Fruit fly (Drosophila melanogaster) whole organism, pupa: ENCODE results near the gene CG18675.

Experiments used
- CG10348 ChIP-seq: fragments of 200-800 bp; sonication (Bioruptor generic); IDR thresholded peaks from 2 replicates; pipeline ENCODE4 v1.3.6; 2022; ENCODE audit warnings: missing biosample characterization, missing genetic modification characterization
- CG12605 ChIP-seq: fragments of 200-800 bp; sonication (Bioruptor generic); IDR thresholded peaks from 2 replicates; pipeline ENCODE4 v1.3.6; 2022; ENCODE audit warnings: missing biosample characterization, missing genetic modification characterization
- CG13204 ChIP-seq: fragments of 200-800 bp; sonication (Bioruptor generic); optimal IDR thresholded peaks from 2 replicates; lab custom pipeline; 2018; ENCODE audit warnings: missing biosample characterization, mild to moderate bottlenecking, missing genetic modification characterization, moderate library complexity
- CG14655 ChIP-seq: fragments of 200-800 bp; sonication (Bioruptor generic); optimal IDR thresholded peaks from 3 replicates; lab custom pipeline; 2017; ENCODE audit warnings: mild to moderate bottlenecking, missing biosample characterization, missing genetic modification reagents, missing genetic modification characterization
- CG15710 ChIP-seq: fragments of 200-800 bp; sonication (Bioruptor generic); optimal IDR thresholded peaks from 2 replicates; lab custom pipeline; 2018; ENCODE audit warnings: missing biosample characterization, mild to moderate bottlenecking, missing genetic modification characterization, moderate library complexity
- CG17806 ChIP-seq: fragments of 200-800 bp; sonication (Bioruptor generic); optimal IDR thresholded peaks from 2 replicates; lab custom pipeline; 2018; ENCODE audit warnings: missing biosample characterization, mild to moderate bottlenecking, missing genetic modification characterization, moderate library complexity
- CG32121 ChIP-seq: fragments of 200-800 bp; sonication (Bioruptor generic); IDR thresholded peaks from 2 replicates; pipeline ENCODE4 v1.3.6; 2022; ENCODE audit warnings: missing biosample characterization, missing genetic modification characterization
- CG34367 ChIP-seq: fragments of 200-800 bp; sonication (Bioruptor generic); optimal IDR thresholded peaks from 2 replicates; lab custom pipeline; 2018; ENCODE audit warnings: missing biosample characterization, mild to moderate bottlenecking, missing genetic modification characterization
- CG4496 ChIP-seq: fragments of 200-800 bp; sonication (Bioruptor generic); IDR thresholded peaks from 3 replicates; pipeline ENCODE4 v1.3.6; 2022; ENCODE audit warnings: missing biosample characterization, missing genetic modification characterization
- CG8159 ChIP-seq: fragments of 200-800 bp; sonication (Bioruptor generic); optimal IDR thresholded peaks from 3 replicates; lab custom pipeline; 2018; ENCODE audit warnings: missing biosample characterization, mild to moderate bottlenecking, missing genetic modification characterization, moderate library complexity
- CG8301 ChIP-seq: fragments of 200-800 bp; sonication (Bioruptor generic); optimal IDR thresholded peaks from 2 replicates; lab custom pipeline; 2018; ENCODE audit warnings: missing biosample characterization, mild to moderate bottlenecking, missing genetic modification characterization
- CG9948 ChIP-seq: fragments of 200-800 bp; sonication (Bioruptor generic); optimal IDR thresholded peaks from 2 replicates; lab custom pipeline; 2018; ENCODE audit warnings: missing biosample characterization, mild to moderate bottlenecking, missing genetic modification characterization, moderate library complexity
- D1 ChIP-seq: fragments of 200-800 bp; sonication (Bioruptor generic); optimal IDR thresholded peaks from 2 replicates; lab custom pipeline; 2018; ENCODE audit warnings: missing biosample characterization, mild to moderate bottlenecking, missing genetic modification characterization, moderate library complexity
- EcR ChIP-seq: fragments of 200-800 bp; sonication (Bioruptor generic); optimal IDR thresholded peaks from 3 replicates; lab custom pipeline; 2019; ENCODE audit warnings: missing biosample characterization, missing genetic modification characterization, mild to moderate bottlenecking, moderate library complexity, missing genetic modification reagents
- Ets98B ChIP-seq: fragments of 200-800 bp; sonication (Bioruptor generic); IDR thresholded peaks from 2 replicates; pipeline ENCODE4 v1.3.6; 2022; ENCODE audit warnings: missing biosample characterization, missing genetic modification characterization
- Pif1A ChIP-seq: fragments of 200-800 bp; sonication (Bioruptor generic); optimal IDR thresholded peaks from 3 replicates; lab custom pipeline; 2016; ENCODE audit warnings: missing biosample characterization, missing genetic modification characterization
- Pif1B ChIP-seq: fragments of 200-800 bp; sonication (Bioruptor generic); optimal IDR thresholded peaks from 3 replicates; lab custom pipeline; 2016; ENCODE audit warnings: missing biosample characterization, missing genetic modification characterization
- Snoo ChIP-seq: fragments of 200-800 bp; sonication (Bioruptor generic); optimal IDR thresholded peaks from 3 replicates; lab custom pipeline; 2017; ENCODE audit warnings: missing biosample characterization, mild to moderate bottlenecking, missing genetic modification characterization, inconsistent platforms
- fd96Ca ChIP-seq: fragments of 200-800 bp; sonication (Bioruptor generic); IDR thresholded peaks from 3 replicates; pipeline ENCODE4 v1.3.6; 2022; ENCODE audit warnings: missing biosample characterization, missing genetic modification characterization
- gl ChIP-seq: fragments of 200-800 bp; sonication (Bioruptor generic); optimal IDR thresholded peaks from 2 replicates; lab custom pipeline; 2018; ENCODE audit warnings: missing biosample characterization, mild to moderate bottlenecking, missing genetic modification characterization
- rn ChIP-seq: fragments of 200-800 bp; sonication (Bioruptor generic); IDR thresholded peaks from 2 replicates; pipeline ENCODE4 v1.3.6; 2022; ENCODE audit warnings: missing biosample characterization, missing genetic modification characterization

Gene CG18675

DNA sequence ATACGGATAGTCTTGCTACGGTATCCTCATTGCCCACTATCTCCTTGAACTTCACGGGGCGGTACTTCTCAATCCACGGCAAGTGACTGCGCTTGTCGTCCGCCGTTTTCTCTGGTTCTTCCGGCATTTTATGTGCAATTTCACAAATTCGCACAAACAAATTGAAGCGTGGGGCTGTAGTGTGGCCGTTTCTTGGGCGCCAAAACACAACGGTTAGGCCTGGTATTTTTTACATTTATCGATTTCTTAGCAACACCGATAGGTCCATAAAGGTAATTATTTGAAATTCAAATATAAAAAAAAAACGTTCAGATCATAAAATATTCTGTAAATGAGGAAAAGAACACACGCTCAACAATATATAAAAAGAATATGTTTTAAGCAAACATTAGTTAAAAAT is 37.8 kb upstream of the CG18675 start, which contains the start of gene RfC4:
TSS of gene RfC4 (minus strand) at position 182 of the 400 bp plus-strand sequence.
- TF ChIP-seq CG9948 (tag; lab: Kevin White, UChicago) (no peak), CG15710 (tag; lab: Kevin White, UChicago) (no peak), rn (GFP tag; lab: Robert Waterston, UW) (no peak), Snoo (tag; lab: Kevin White, UChicago) (no peak), Ets98B (no peak), CG14655 (GFP tag; lab: Kevin White, UChicago) (no peak), Pif1A (GFP tag; lab: Kevin White, UChicago) (no peak), CG32121 (GFP tag; lab: Robert Waterston, UW) (no peak), CG34367 (tag; lab: Kevin White, UChicago) (no peak), gl (tag; lab: Kevin White, UChicago) (no peak), CG13204 (GFP tag; lab: Kevin White, UChicago) (no peak), CG8301 (tag; lab: Kevin White, UChicago) (no peak), CG8159 (tag; lab: Kevin White, UChicago) (no peak), D1 (tag; lab: Kevin White, UChicago) (no peak), CG10348 (GFP tag; lab: Robert Waterston, UW) (no peak), CG4496 (no peak)

DNA sequence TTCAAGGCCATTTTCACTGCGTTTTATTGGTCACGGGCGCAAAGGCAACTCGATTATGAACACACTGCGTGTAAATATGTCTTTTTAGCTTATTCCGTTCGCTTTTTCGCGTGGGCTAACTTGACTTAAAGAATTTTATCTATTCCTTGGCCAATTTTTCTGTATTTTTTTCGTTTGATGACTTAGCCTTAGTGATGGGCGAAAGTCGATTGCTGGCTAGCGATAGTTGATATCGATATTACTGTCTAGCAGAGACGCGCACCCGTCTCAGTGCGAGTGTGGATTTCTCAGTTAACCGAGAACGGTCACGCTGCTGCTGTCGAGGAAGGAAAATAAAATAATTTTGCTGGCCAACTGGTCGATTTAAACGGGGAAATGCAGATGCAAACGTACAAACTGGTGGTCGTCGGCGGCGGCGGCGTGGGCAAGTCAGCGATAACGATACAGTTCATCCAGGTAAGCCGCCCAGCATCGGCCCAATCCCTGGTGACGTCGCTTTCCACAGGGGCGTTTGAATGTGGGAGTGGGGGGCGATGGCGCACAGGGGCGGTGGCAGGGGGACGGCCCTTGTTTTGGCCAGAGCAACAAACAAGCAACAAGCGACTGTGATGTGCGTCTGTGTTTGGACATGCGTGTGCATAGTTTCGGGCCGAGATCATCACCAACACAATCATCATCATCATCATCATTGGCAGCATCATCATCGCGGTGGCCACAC is 34.7 kb upstream of the CG18675 start, which contains the start of the genes Rop and Ras64B:
TSS of gene Rop (minus strand) at position 193 of the 718 bp plus-strand sequence.
TSS of gene Ras64B (plus strand) at position 273 of the 718 bp plus-strand sequence.
- TF ChIP-seq CG32121 (GFP tag; lab: Robert Waterston, UW) (no peak), CG17806 (no peak), Snoo (tag; lab: Kevin White, UChicago) (no peak), EcR (GFP tag; lab: Kevin White, UChicago) (peak; percentile 57), Ets98B (peak; percentile 23; the same call in 1 of the 2 replicates), CG8159 (tag; lab: Kevin White, UChicago) (no peak), CG15710 (tag; lab: Kevin White, UChicago) (peak; percentile 1), Pif1B (GFP tag; lab: Kevin White, UChicago) (no peak), fd96Ca (GFP tag; lab: Robert Waterston, UW) (no peak; the same call in 2 of the 3 replicates), CG14655 (GFP tag; lab: Kevin White, UChicago) (no peak), D1 (tag; lab: Kevin White, UChicago) (no peak), CG13204 (GFP tag; lab: Kevin White, UChicago) (no peak)

DNA sequence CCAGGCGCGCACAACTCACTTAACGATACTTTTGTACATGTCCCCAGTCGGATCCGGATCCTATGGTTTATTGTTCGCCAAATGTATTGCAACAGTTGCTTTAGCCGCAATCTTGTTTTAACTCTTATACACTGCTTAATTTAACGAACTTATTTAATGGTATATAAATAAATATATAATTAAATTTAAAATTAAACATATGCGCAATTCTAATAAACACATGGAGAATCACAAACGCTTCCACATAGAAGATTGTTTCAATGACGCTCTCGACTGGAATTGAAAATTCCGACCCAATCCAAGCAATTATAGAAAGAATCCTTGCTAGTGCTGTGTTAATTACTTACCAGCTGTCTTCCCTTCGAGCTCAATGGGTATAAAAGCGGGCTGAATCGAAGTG is 32.5 kb upstream of the CG18675 start, which contains the start of gene Akh:
TSS of gene Akh (plus strand) at position 301 of the 400 bp plus-strand sequence.
- no peak for TF ChIP-seq CG13204 (GFP tag; lab: Kevin White, UChicago)

DNA sequence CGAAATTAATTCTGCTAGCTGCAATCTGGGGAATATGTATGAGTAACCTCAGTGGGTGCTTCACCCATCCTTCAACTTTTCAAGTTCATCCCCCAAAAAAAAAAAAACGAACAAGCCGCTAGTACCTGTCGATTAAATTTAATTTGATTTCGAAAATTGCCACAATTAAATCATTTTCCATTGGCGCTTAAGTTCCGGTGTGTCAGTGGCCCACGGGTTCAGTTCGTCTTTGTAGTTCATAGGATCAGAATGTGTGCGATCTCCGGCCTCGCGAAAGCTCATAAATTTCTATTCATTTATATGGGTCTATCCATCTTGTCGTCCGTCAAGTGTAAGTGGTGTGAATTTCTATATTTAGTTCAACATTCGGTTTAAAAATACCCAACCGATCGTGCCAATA is 31.6 kb upstream of the CG18675 start, which contains the start of gene CG32260:
TSS of gene CG32260 (plus strand) at position 301 of the 400 bp plus-strand sequence.
- TF ChIP-seq CG10348 (GFP tag; lab: Robert Waterston, UW) (no peak), rn (GFP tag; lab: Robert Waterston, UW) (no peak), Pif1B (GFP tag; lab: Kevin White, UChicago) (no peak), CG9948 (tag; lab: Kevin White, UChicago) (no peak), CG15710 (tag; lab: Kevin White, UChicago) (no peak), CG32121 (GFP tag; lab: Robert Waterston, UW) (no peak), CG34367 (tag; lab: Kevin White, UChicago) (no peak), CG17806 (no peak), CG8159 (tag; lab: Kevin White, UChicago) (no peak), Snoo (tag; lab: Kevin White, UChicago) (no peak), gl (tag; lab: Kevin White, UChicago) (no peak), CG12605 (GFP tag; lab: Robert Waterston, UW) (no peak), D1 (tag; lab: Kevin White, UChicago) (no peak), CG4496 (no peak)

DNA sequence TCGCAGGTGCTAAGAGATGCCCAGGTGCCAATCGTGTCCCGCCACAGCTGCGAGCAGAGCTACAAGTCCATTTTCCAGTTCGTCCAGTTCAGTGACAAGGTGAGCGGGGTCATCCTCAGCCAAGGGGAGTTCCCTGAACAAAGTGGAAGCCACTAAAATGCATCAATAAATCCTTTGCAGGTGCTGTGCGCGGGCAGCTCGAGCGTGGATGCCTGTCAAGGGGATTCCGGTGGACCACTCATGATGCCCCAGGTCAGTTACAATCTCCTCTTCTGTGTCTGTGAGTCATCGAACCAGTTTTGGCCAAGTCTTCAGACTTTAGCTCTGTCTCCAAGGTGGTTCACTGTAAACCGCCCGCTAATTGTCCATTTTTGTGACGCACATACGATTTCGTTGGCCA is 28.5 kb upstream of the CG18675 start:
- TF ChIP-seq D1 (tag; lab: Kevin White, UChicago) (no peak), EcR (GFP tag; lab: Kevin White, UChicago) (peak; percentile 73)
- TF ChIP-seq, all 21 proteins: peak for 1

DNA sequence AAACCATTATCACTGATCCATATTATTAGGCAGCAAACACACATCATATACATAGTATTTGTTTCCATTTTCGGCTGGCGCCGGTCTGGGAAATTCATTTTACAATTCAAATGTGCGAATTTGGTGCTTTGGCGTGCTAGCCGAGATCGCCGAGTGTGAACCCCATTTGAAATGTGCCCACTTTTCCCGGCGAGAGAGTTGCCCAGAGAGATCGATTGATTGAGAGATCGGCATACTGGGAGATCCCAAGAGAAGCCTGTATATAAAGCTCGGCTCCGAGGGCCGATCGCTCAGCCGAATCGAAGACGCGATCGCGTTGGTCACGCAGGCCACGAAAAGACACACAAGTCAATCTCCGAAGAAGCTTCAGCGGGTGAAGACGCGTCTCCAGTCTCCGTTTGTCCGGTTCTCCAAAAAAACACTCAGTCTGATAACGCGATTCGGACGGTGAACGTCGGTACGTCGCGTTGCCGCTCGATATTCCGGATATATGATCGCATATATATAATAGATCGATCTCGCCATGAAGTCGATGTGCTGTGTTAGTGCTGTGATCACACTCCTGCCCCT is 25.2 kb upstream of the CG18675 start, which contains the start of gene CG1299:
TSS of gene CG1299 (plus strand) at position 291 of the 570 bp plus-strand sequence.
- TF ChIP-seq Pif1A (GFP tag; lab: Kevin White, UChicago) (peak; percentile 10), CG13204 (GFP tag; lab: Kevin White, UChicago) (peak; percentile 24), CG34367 (tag; lab: Kevin White, UChicago) (no peak), Pif1B (GFP tag; lab: Kevin White, UChicago) (peak; percentile 8), CG32121 (GFP tag; lab: Robert Waterston, UW) (no peak), fd96Ca (GFP tag; lab: Robert Waterston, UW) (no peak), CG10348 (GFP tag; lab: Robert Waterston, UW) (no peak), gl (tag; lab: Kevin White, UChicago) (no peak), EcR (GFP tag; lab: Kevin White, UChicago) (peak; percentile 34)
